Fruit fly (Drosophila melanogaster): ENCODE results near the gene CG17928.

- no peak for TF ChIP-seq Dll (optimal IDR thresholded peaks at IDR 0.05)
- TF ChIP-seq usp (GFP tag; optimal IDR thresholded peaks at IDR 0.05), result no peak
Measured at dm6 chr2L:16760504-16761417, 30.6 kb upstream of the CG17928 start, which contains the start of gene ppk17.
